ENCODE assay signal across 3 worm cellular contexts in genomic region chrII:13489896-13490295, ce11.
A peak's percentile ranks its signal among the peaks of the same experiment; 100 is the strongest.
TF ChIP-seq lines count a peak whose summit lies in the region.

No protein-coding gene starts in this region.

TF ChIP-seq in whole organism, L4 larva, 104 proteins besides CTCF, POLR2A, EP300 and RAD21:
- TF ChIP-seq egl-43 (GFP tag; IDR thresholded peaks at IDR 0.05; lab: Robert Waterston, UW) (peak; percentile 23; the same call in 1 of the 2 replicates), set-16 (GFP tag; IDR thresholded peaks at IDR 0.05; lab: Robert Waterston, UW) (peak; percentile 87), egl-27 (tag; optimal IDR thresholded peaks at IDR 0.05; lab: Kevin White, UChicago) (no peak), daf-8 (GFP tag; IDR thresholded peaks at IDR 0.05; lab: Robert Waterston, UW) (0 out of 2 replicates have a peak, but pooled peaks have one; percentile 26), daf-12 (tag; optimal IDR thresholded peaks at IDR 0.05; lab: Kevin White, UChicago) (no peak)

TF ChIP-seq in whole organism, early embryonic, 17 proteins besides CTCF, POLR2A, EP300 and RAD21:
- TF ChIP-seq aly-1 (tag; optimal IDR thresholded peaks at IDR 0.05; lab: Kevin White, UChicago) (peak; percentile 10), flt-1 (GFP tag; IDR thresholded peaks at IDR 0.05; lab: Robert Waterston, UW) (no peak)

TF ChIP-seq in whole organism, young adult, 124 proteins besides CTCF, POLR2A, EP300 and RAD21:
- no peak for TF ChIP-seq ccch-3 (GFP tag; optimal IDR thresholded peaks at IDR 0.05; lab: Kevin White, UChicago)
- TF ChIP-seq chd-7 (tag; optimal IDR thresholded peaks at IDR 0.05; lab: Kevin White, UChicago), result no peak
- TF ChIP-seq unc-62 (GFP tag; optimal IDR thresholded peaks at IDR 0.05; lab: Kevin White, UChicago), result no peak
- TF ChIP-seq somi-1 (GFP tag; optimal IDR thresholded peaks at IDR 0.05; lab: Kevin White, UChicago), result no peak
- 0 out of 2 replicates have a peak, but pooled peaks have one; percentile 58 for TF ChIP-seq lin-26 (GFP tag; IDR thresholded peaks at IDR 0.05; lab: Robert Waterston, UW)
- no peak for TF ChIP-seq let-526 (GFP tag; IDR thresholded peaks at IDR 0.05; lab: Robert Waterston, UW)
- TF ChIP-seq ets-4 (GFP tag; optimal IDR thresholded peaks at IDR 0.05; lab: Kevin White, UChicago), result no peak
- TF ChIP-seq zfh-2 (GFP tag; conservative IDR thresholded peaks at IDR 0.05; lab: Robert Waterston, UW), result peak; percentile 82
TF ChIP-seq in whole organism, young adult: peak in this region for 2.
